Worm (Caenorhabditis elegans): ENCODE results near the gene ptl-1.

ce11 chrIII:754371-754770 is 10.6 kb upstream of the ptl-1 start:
- no peak for TF ChIP-seq pha-4 (tag; optimal IDR thresholded peaks at IDR 0.05)
- no peak for TF ChIP-seq tbx-2 (tag; optimal IDR thresholded peaks at IDR 0.05)
- TF ChIP-seq ceh-14 (tag; optimal IDR thresholded peaks at IDR 0.05) = no peak
- no peak for TF ChIP-seq nhr-11 (tag; optimal IDR thresholded peaks at IDR 0.05)
- no peak for TF ChIP-seq ceh-24 (tag; optimal IDR thresholded peaks at IDR 0.05)
- no peak for TF ChIP-seq unc-55 (GFP tag; optimal IDR thresholded peaks at IDR 0.05)
- TF ChIP-seq ama-1 (optimal IDR thresholded peaks at IDR 0.05) = no peak
